Fruit fly (Drosophila melanogaster) whole organism, pupa: ENCODE results near the gene Doc2.

Experiments
- CG10348 ChIP-seq: fragments of 200-800 bp; sonication (Bioruptor generic); IDR thresholded peaks from 2 replicates; pipeline ENCODE4 v1.3.6; 2022; ENCODE audit warnings: missing biosample characterization, missing genetic modification characterization
- CG12605 ChIP-seq: fragments of 200-800 bp; sonication (Bioruptor generic); IDR thresholded peaks from 2 replicates; pipeline ENCODE4 v1.3.6; 2022; ENCODE audit warnings: missing biosample characterization, missing genetic modification characterization
- CG13204 ChIP-seq: fragments of 200-800 bp; sonication (Bioruptor generic); optimal IDR thresholded peaks from 2 replicates; lab custom pipeline; 2018; ENCODE audit warnings: missing biosample characterization, mild to moderate bottlenecking, missing genetic modification characterization, moderate library complexity
- CG14655 ChIP-seq: fragments of 200-800 bp; sonication (Bioruptor generic); optimal IDR thresholded peaks from 3 replicates; lab custom pipeline; 2017; ENCODE audit warnings: mild to moderate bottlenecking, missing biosample characterization, missing genetic modification reagents, missing genetic modification characterization
- CG15710 ChIP-seq: fragments of 200-800 bp; sonication (Bioruptor generic); optimal IDR thresholded peaks from 2 replicates; lab custom pipeline; 2018; ENCODE audit warnings: missing biosample characterization, mild to moderate bottlenecking, missing genetic modification characterization, moderate library complexity
- CG17806 ChIP-seq: fragments of 200-800 bp; sonication (Bioruptor generic); optimal IDR thresholded peaks from 2 replicates; lab custom pipeline; 2018; ENCODE audit warnings: missing biosample characterization, mild to moderate bottlenecking, missing genetic modification characterization, moderate library complexity
- CG32121 ChIP-seq: fragments of 200-800 bp; sonication (Bioruptor generic); IDR thresholded peaks from 2 replicates; pipeline ENCODE4 v1.3.6; 2022; ENCODE audit warnings: missing biosample characterization, missing genetic modification characterization
- CG34367 ChIP-seq: fragments of 200-800 bp; sonication (Bioruptor generic); optimal IDR thresholded peaks from 2 replicates; lab custom pipeline; 2018; ENCODE audit warnings: missing biosample characterization, mild to moderate bottlenecking, missing genetic modification characterization
- CG4496 ChIP-seq: fragments of 200-800 bp; sonication (Bioruptor generic); IDR thresholded peaks from 3 replicates; pipeline ENCODE4 v1.3.6; 2022; ENCODE audit warnings: missing biosample characterization, missing genetic modification characterization
- CG8159 ChIP-seq: fragments of 200-800 bp; sonication (Bioruptor generic); optimal IDR thresholded peaks from 3 replicates; lab custom pipeline; 2018; ENCODE audit warnings: missing biosample characterization, mild to moderate bottlenecking, missing genetic modification characterization, moderate library complexity
- CG8301 ChIP-seq: fragments of 200-800 bp; sonication (Bioruptor generic); optimal IDR thresholded peaks from 2 replicates; lab custom pipeline; 2018; ENCODE audit warnings: missing biosample characterization, mild to moderate bottlenecking, missing genetic modification characterization
- CG9948 ChIP-seq: fragments of 200-800 bp; sonication (Bioruptor generic); optimal IDR thresholded peaks from 2 replicates; lab custom pipeline; 2018; ENCODE audit warnings: missing biosample characterization, mild to moderate bottlenecking, missing genetic modification characterization, moderate library complexity
- D1 ChIP-seq: fragments of 200-800 bp; sonication (Bioruptor generic); optimal IDR thresholded peaks from 2 replicates; lab custom pipeline; 2018; ENCODE audit warnings: missing biosample characterization, mild to moderate bottlenecking, missing genetic modification characterization, moderate library complexity
- EcR ChIP-seq: fragments of 200-800 bp; sonication (Bioruptor generic); optimal IDR thresholded peaks from 3 replicates; lab custom pipeline; 2019; ENCODE audit warnings: missing biosample characterization, missing genetic modification characterization, mild to moderate bottlenecking, moderate library complexity, missing genetic modification reagents
- Ets98B ChIP-seq: fragments of 200-800 bp; sonication (Bioruptor generic); IDR thresholded peaks from 2 replicates; pipeline ENCODE4 v1.3.6; 2022; ENCODE audit warnings: missing biosample characterization, missing genetic modification characterization
- Pif1A ChIP-seq: fragments of 200-800 bp; sonication (Bioruptor generic); optimal IDR thresholded peaks from 3 replicates; lab custom pipeline; 2016; ENCODE audit warnings: missing biosample characterization, missing genetic modification characterization
- Pif1B ChIP-seq: fragments of 200-800 bp; sonication (Bioruptor generic); optimal IDR thresholded peaks from 3 replicates; lab custom pipeline; 2016; ENCODE audit warnings: missing biosample characterization, missing genetic modification characterization
- Snoo ChIP-seq: fragments of 200-800 bp; sonication (Bioruptor generic); optimal IDR thresholded peaks from 3 replicates; lab custom pipeline; 2017; ENCODE audit warnings: missing biosample characterization, mild to moderate bottlenecking, missing genetic modification characterization, inconsistent platforms
- fd96Ca ChIP-seq: fragments of 200-800 bp; sonication (Bioruptor generic); IDR thresholded peaks from 3 replicates; pipeline ENCODE4 v1.3.6; 2022; ENCODE audit warnings: missing biosample characterization, missing genetic modification characterization
- gl ChIP-seq: fragments of 200-800 bp; sonication (Bioruptor generic); optimal IDR thresholded peaks from 2 replicates; lab custom pipeline; 2018; ENCODE audit warnings: missing biosample characterization, mild to moderate bottlenecking, missing genetic modification characterization
- rn ChIP-seq: fragments of 200-800 bp; sonication (Bioruptor generic); IDR thresholded peaks from 2 replicates; pipeline ENCODE4 v1.3.6; 2022; ENCODE audit warnings: missing biosample characterization, missing genetic modification characterization

The Doc2 gene

DNA sequence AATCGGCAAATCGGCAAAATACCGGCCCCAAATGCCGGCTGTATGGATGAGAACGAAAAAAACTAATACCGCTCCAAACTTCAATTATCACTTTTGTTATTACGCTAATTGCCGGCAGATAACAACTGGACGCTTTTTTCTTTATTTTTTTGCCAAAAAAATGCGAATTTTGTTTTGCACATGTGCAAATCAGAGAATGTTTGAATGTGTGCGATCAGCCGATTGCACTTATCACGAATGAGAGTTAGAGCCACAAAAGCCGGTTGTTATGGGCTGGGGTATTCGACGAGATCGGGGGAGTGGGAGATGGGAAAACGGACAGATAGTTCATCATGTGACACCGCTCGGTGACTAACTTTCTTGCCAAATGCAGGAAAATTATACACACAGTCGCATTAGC lies 44.6 kb upstream of the Doc2 start:
- TF ChIP-seq Pif1B, result no peak
- no peak for TF ChIP-seq Pif1A (GFP tag; lab: Kevin White, UChicago)
- no peak for TF ChIP-seq gl (tag; lab: Kevin White, UChicago)
- no peak for TF ChIP-seq CG8159 (tag; lab: Kevin White, UChicago)
- no peak for TF ChIP-seq CG32121 (GFP tag; lab: Robert Waterston, UW)
- no peak for TF ChIP-seq CG17806 (tag; lab: Kevin White, UChicago)
- no peak for TF ChIP-seq CG14655 (GFP tag; lab: Kevin White, UChicago)
- no peak for TF ChIP-seq CG34367 (tag; lab: Kevin White, UChicago)
- no peak for TF ChIP-seq CG8301 (tag; lab: Kevin White, UChicago)
- TF ChIP-seq EcR (GFP tag; lab: Kevin White, UChicago), result no peak
- TF ChIP-seq Ets98B, result no peak

DNA sequence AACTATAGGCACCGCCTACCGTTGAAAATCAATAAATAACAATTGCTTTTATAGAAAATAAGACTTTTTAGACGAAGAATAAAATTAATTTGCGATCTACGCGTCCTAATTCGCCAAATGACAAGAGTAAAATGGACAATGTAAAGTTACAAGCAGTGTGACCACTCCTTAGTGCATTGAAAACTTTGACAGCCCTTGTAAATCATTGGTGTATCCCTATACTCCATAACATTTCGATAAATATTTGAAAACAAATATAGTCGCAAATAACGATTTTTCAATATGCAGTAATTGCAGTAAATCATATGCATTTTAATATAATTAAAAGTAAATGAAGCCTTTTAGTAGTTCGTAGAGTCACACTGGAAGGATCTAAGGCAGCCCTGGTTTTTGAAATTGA lies 43.8 kb upstream of the Doc2 start:
- TF ChIP-seq Pif1B (no peak), CG13204 (no peak), D1 (no peak), CG15710 (tag; lab: Kevin White, UChicago) (no peak), Pif1A (GFP tag; lab: Kevin White, UChicago) (no peak), CG32121 (GFP tag; lab: Robert Waterston, UW) (no peak), CG9948 (tag; lab: Kevin White, UChicago) (no peak), CG12605 (GFP tag; lab: Robert Waterston, UW) (no peak), rn (no peak), CG17806 (tag; lab: Kevin White, UChicago) (no peak), fd96Ca (GFP tag; lab: Robert Waterston, UW) (no peak), CG8301 (tag; lab: Kevin White, UChicago) (no peak), gl (tag; lab: Kevin White, UChicago) (no peak), CG8159 (tag; lab: Kevin White, UChicago) (no peak), EcR (GFP tag; lab: Kevin White, UChicago) (no peak)

dm6 chr3L:9061449-9061848 lies 42.4 kb upstream of the Doc2 start:
- TF ChIP-seq CG8301 (tag; lab: Kevin White, UChicago), result no peak
- no peak for TF ChIP-seq Ets98B
- TF ChIP-seq Pif1B, result no peak
- no peak for TF ChIP-seq CG8159 (tag; lab: Kevin White, UChicago)
- TF ChIP-seq EcR (GFP tag; lab: Kevin White, UChicago), result peak; percentile 72
- TF ChIP-seq CG13204, result no peak
- TF ChIP-seq CG17806 (tag; lab: Kevin White, UChicago), result no peak
- no peak for TF ChIP-seq CG4496
- TF ChIP-seq Pif1A (GFP tag; lab: Kevin White, UChicago), result no peak

dm6 chr3L:9059611-9060203 lies 40.7 kb upstream of the Doc2 start:
- TF ChIP-seq Ets98B, result no peak
- no peak for TF ChIP-seq CG13204
- peak; percentile 7 for TF ChIP-seq CG34367 (tag; lab: Kevin White, UChicago)
- peak; percentile 16 for TF ChIP-seq CG15710 (tag; lab: Kevin White, UChicago)
- TF ChIP-seq D1, result no peak
- TF ChIP-seq CG9948 (tag; lab: Kevin White, UChicago), result no peak
- no peak for TF ChIP-seq CG32121 (GFP tag; lab: Robert Waterston, UW)
- TF ChIP-seq fd96Ca (GFP tag; lab: Robert Waterston, UW), result no peak
- no peak for TF ChIP-seq CG17806 (tag; lab: Kevin White, UChicago)
- TF ChIP-seq CG8159 (tag; lab: Kevin White, UChicago), result peak; percentile 11
- no peak for TF ChIP-seq rn
- no peak for TF ChIP-seq CG8301 (tag; lab: Kevin White, UChicago)
- no peak for TF ChIP-seq gl (tag; lab: Kevin White, UChicago)
- no peak for TF ChIP-seq Pif1B
- no peak for TF ChIP-seq EcR (GFP tag; lab: Kevin White, UChicago)
- TF ChIP-seq CG14655 (GFP tag; lab: Kevin White, UChicago), result no peak
- TF ChIP-seq Snoo, result no peak
- no peak for TF ChIP-seq CG4496
- TF ChIP-seq CG12605 (GFP tag; lab: Robert Waterston, UW), result no peak
- TF ChIP-seq Pif1A (GFP tag; lab: Kevin White, UChicago), result no peak
- TF ChIP-seq, all 21 proteins: peak for 3

dm6 chr3L:9057429-9058088 lies 38.5 kb upstream of the Doc2 start:
- TF ChIP-seq Pif1A (GFP tag; lab: Kevin White, UChicago) (peak; percentile 93), CG8159 (tag; lab: Kevin White, UChicago) (peak; percentile 99), CG9948 (tag; lab: Kevin White, UChicago) (peak; percentile 98), CG17806 (tag; lab: Kevin White, UChicago) (peak; percentile 98), CG10348 (GFP tag; lab: Robert Waterston, UW) (peak; percentile 78), CG14655 (GFP tag; lab: Kevin White, UChicago) (peak; percentile 98), CG12605 (GFP tag; lab: Robert Waterston, UW) (peak; percentile 94), rn (peak; percentile 95), fd96Ca (GFP tag; lab: Robert Waterston, UW) (peak; percentile 96), Snoo (peak; percentile 94), CG4496 (peak; percentile 97), CG15710 (tag; lab: Kevin White, UChicago) (peak; percentile 99), EcR (GFP tag; lab: Kevin White, UChicago) (peak; percentile 57), Ets98B (peak; percentile 95), CG8301 (tag; lab: Kevin White, UChicago) (peak; percentile 95), gl (tag; lab: Kevin White, UChicago) (peak; percentile 93), CG32121 (GFP tag; lab: Robert Waterston, UW) (peak; percentile 97), CG13204 (peak; percentile 90), CG34367 (tag; lab: Kevin White, UChicago) (peak; percentile 96), Pif1B (peak; percentile 97), D1 (peak; percentile 93)
